Worm (Caenorhabditis elegans) whole organism, mixed stage, embryonic: ENCODE data around the gene srh-297.

Experiments used
- blmp-1 ChIP-seq: fragments of 150-350 bp; optimal IDR thresholded peaks from 2 replicates; lab custom pipeline; 2014; ENCODE audit warnings: missing biosample characterization, missing genetic modification characterization
- ceh-83 ChIP-seq: fragments of 200-800 bp; sonication (Bioruptor generic); optimal IDR thresholded peaks from 2 replicates; lab custom pipeline; 2018; ENCODE audit warnings: mild to moderate bottlenecking, missing genetic modification characterization, missing compliant biosample characterization
- hlh-1 ChIP-seq: fragments of 150-350 bp; optimal IDR thresholded peaks from 2 replicates; lab custom pipeline; 2014; ENCODE audit warnings: missing biosample characterization, missing genetic modification reagents, missing genetic modification characterization
- lin-32 ChIP-seq: fragments of 200-800 bp; sonication (Bioruptor generic); optimal IDR thresholded peaks from 2 replicates; lab custom pipeline; 2018; ENCODE audit warnings: mild to moderate bottlenecking, missing genetic modification characterization, missing compliant biosample characterization
- mls-2 ChIP-seq: sonication (generic microtip); optimal IDR thresholded peaks from 2 replicates; lab custom pipeline; 2016; ENCODE audit warnings: mild to moderate bottlenecking, missing genetic modification characterization, moderate library complexity, missing compliant biosample characterization
- nhr-237 ChIP-seq: fragments of 150-350 bp; optimal IDR thresholded peaks from 2 replicates; lab custom pipeline; 2014; ENCODE audit warnings: missing biosample characterization, missing genetic modification characterization
- nhr-28 ChIP-seq: fragments of 150-350 bp; optimal IDR thresholded peaks from 2 replicates; lab custom pipeline; 2014; ENCODE audit warnings: missing biosample characterization, missing genetic modification characterization
- nhr-76 ChIP-seq: sonication (generic microtip); optimal IDR thresholded peaks from 2 replicates; lab custom pipeline; 2017; ENCODE audit warnings: missing biosample characterization, missing genetic modification characterization
- pha-4 ChIP-seq: fragments of 150-350 bp; optimal IDR thresholded peaks from 2 replicates; lab custom pipeline; 2018; ENCODE audit warnings: missing biosample characterization, missing genetic modification reagents, missing genetic modification characterization
- sptf-1 ChIP-seq: sonication (generic microtip); optimal IDR thresholded peaks from 2 replicates; lab custom pipeline; 2017; ENCODE audit warnings: mild to moderate bottlenecking, missing genetic modification characterization, moderate library complexity, missing compliant biosample characterization
- unc-39 ChIP-seq: fragments of 150-350 bp; optimal IDR thresholded peaks from 2 replicates; lab custom pipeline; 2014; ENCODE audit warnings: missing biosample characterization, missing genetic modification characterization
- unc-62 ChIP-seq: fragments of 150-350 bp; optimal IDR thresholded peaks from 2 replicates; lab custom pipeline; 2014; ENCODE audit warnings: missing biosample characterization, missing genetic modification reagents, missing genetic modification characterization
- ztf-11 ChIP-seq: fragments of 150-350 bp; optimal IDR thresholded peaks from 2 replicates; lab custom pipeline; 2014; ENCODE audit warnings: missing biosample characterization, missing genetic modification characterization

ce11 chrII:3250195-3250594, 19.9 kb upstream of the srh-297 start:
- TF ChIP-seq sptf-1 (tag; lab: Kevin White, UChicago) (no peak), nhr-28 (no peak), ceh-83 (GFP tag; lab: Kevin White, UChicago) (no peak), nhr-76 (tag; lab: Kevin White, UChicago) (no peak), hlh-1 (no peak), ztf-11 (no peak), blmp-1 (tag; lab: Kevin White, UChicago) (no peak), pha-4 (no peak), nhr-237 (tag; lab: Kevin White, UChicago) (no peak), unc-62 (GFP tag; lab: Kevin White, UChicago) (no peak), lin-32 (GFP tag; lab: Kevin White, UChicago) (no peak), unc-39 (tag; lab: Kevin White, UChicago) (no peak), mls-2 (no peak)
